Worm (Caenorhabditis elegans) whole organism, midembryonic: ENCODE data around the gene dop-3.

ENCODE experiments used
- T22C8.4 ChIP-seq: fragments of 200-800 bp; sonication (Bioruptor generic); IDR thresholded peaks from 2 replicates; pipeline ENCODE4 v1.3.6; 2022; ENCODE audit warnings: missing genetic modification characterization, missing compliant biosample characterization
- cog-1 ChIP-seq: sonication (generic microtip); optimal IDR thresholded peaks from 2 replicates; lab custom pipeline; 2016; ENCODE audit warnings: missing genetic modification characterization, missing compliant biosample characterization
- flt-1 ChIP-seq: fragments of 200-800 bp; sonication (Bioruptor generic); IDR thresholded peaks from 2 replicates; pipeline ENCODE4 v1.3.6; 2022; ENCODE audit warnings: missing genetic modification characterization, missing compliant biosample characterization
- klf-2 ChIP-seq: fragments of 200-800 bp; sonication (Bioruptor generic); conservative IDR thresholded peaks from 2 replicates; pipeline ENCODE4 v1.3.6; 2022; ENCODE audit warnings: missing genetic modification reagents, missing genetic modification characterization, missing compliant biosample characterization
- med-1 ChIP-seq: sonication (generic microtip); optimal IDR thresholded peaks from 2 replicates; lab custom pipeline; 2017; ENCODE audit warnings: missing genetic modification characterization, mild to moderate bottlenecking, missing compliant biosample characterization, antibody characterized with exemption, missing genetic modification reagents; ENCODE audit not compliant: insufficient read depth
- ref-1 ChIP-seq: fragments of 200-800 bp; sonication (Bioruptor generic); conservative IDR thresholded peaks from 2 replicates; pipeline ENCODE4 v1.3.6; 2022; ENCODE audit warnings: missing genetic modification reagents, missing genetic modification characterization, missing compliant biosample characterization
- tab-1 ChIP-seq: fragments of 200-800 bp; sonication (Bioruptor generic); IDR thresholded peaks from 2 replicates; pipeline ENCODE4 v1.3.6; 2022; ENCODE audit warnings: missing genetic modification characterization, missing compliant biosample characterization
- ztf-23 ChIP-seq: fragments of 200-800 bp; sonication (Bioruptor generic); IDR thresholded peaks from 2 replicates; pipeline ENCODE4 v1.3.6; 2022; ENCODE audit warnings: missing genetic modification reagents, missing genetic modification characterization, missing compliant biosample characterization
- ztf-29 ChIP-seq: fragments of 200-800 bp; sonication (Bioruptor generic); IDR thresholded peaks from 2 replicates; pipeline ENCODE4 v1.3.6; 2022; ENCODE audit warnings: missing genetic modification reagents, missing genetic modification characterization, missing compliant biosample characterization

DNA sequence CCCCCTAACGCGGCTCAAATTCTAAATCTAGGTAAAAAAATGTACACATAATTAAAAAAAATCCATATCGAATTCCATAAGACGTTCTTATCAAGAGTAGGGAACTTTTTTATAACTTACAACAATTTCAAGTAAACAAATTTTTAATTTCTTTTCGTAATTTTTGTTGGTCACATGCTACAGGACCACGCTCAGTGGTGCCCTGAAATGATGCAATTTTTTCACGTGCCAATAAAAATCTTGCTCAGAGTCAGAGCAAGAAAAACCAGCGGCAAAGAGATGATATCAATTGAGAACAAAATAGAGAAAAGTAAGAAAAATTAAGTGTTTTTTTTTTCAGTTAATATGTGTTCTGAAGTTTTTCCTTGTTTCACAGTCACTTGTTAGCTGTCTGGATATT is 37.6 kb downstream of the dop-3 start:
- TF ChIP-seq ztf-23 (GFP tag; lab: Robert Waterston, UW), result no peak
- no peak for TF ChIP-seq tab-1 (GFP tag; lab: Robert Waterston, UW)
- TF ChIP-seq med-1 (GFP tag; lab: Kevin White, UChicago), result no peak
- no peak for TF ChIP-seq cog-1 (tag; lab: Kevin White, UChicago)
- no peak for TF ChIP-seq flt-1 (GFP tag; lab: Robert Waterston, UW)
- TF ChIP-seq ref-1, result no peak
- no peak for TF ChIP-seq ztf-29 (GFP tag; lab: Robert Waterston, UW)
- TF ChIP-seq T22C8.4 (GFP tag; lab: Robert Waterston, UW), result no peak
- TF ChIP-seq klf-2 (GFP tag; lab: Robert Waterston, UW), result no peak
